Fruit fly (Drosophila melanogaster): ENCODE measurements around the gene RhoGAP68F.

Gene RhoGAP68F

DNA sequence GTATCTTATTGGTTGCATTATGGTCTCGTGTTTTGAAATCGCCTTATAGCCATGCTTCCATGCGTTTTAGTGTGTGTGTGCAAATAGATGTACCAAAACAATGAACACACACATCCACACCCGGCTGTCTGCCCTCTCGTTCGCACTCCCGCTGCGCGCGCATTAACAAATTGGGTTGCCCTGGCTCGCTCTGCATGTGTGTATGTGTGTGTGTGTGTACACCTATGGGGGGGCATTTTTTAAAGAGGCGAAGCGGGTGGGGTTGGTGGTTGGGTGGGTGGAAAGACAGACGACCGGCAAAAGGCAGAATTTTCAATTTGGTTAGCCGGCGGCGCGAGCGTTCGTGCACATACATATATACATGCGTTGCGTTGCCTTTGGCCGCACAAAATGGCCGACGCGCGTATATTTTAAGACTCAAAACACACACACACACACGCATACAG lies 14.5 kb upstream of the RhoGAP68F start (continued):
- TF ChIP-seq crp (GFP tag; optimal IDR thresholded peaks at IDR 0.05), result no peak
- TF ChIP-seq CG2199 (GFP tag; IDR thresholded peaks at IDR 0.05), result peak; percentile 80; the same call in 2 of the 3 replicates
- TF ChIP-seq CG10431 (GFP tag; optimal IDR thresholded peaks at IDR 0.05), result no peak
- TF ChIP-seq CG12219 (GFP tag; optimal IDR thresholded peaks at IDR 0.05), result peak; percentile 55
- peak; percentile 40 for TF ChIP-seq CG17829 (tag; optimal IDR thresholded peaks at IDR 0.05)
- no peak for TF ChIP-seq Tbp (GFP tag; optimal IDR thresholded peaks at IDR 0.05)
- TF ChIP-seq CG11695 (GFP tag; IDR thresholded peaks at IDR 0.05), result no peak
- TF ChIP-seq Dfd (GFP tag; optimal IDR thresholded peaks at IDR 0.05), result no peak
- TF ChIP-seq ind (GFP tag; optimal IDR thresholded peaks at IDR 0.05), result no peak
- no peak for TF ChIP-seq Six4 (GFP tag; optimal IDR thresholded peaks at IDR 0.05)
- no peak for TF ChIP-seq CG6813 (GFP tag; optimal IDR thresholded peaks at IDR 0.05)
- TF ChIP-seq Lpt (GFP tag; optimal IDR thresholded peaks at IDR 0.05), result no peak
- peak; percentile 53 for TF ChIP-seq CG14441 (GFP tag; IDR thresholded peaks at IDR 0.05)
- no peak for TF ChIP-seq CG10959 (GFP tag; IDR thresholded peaks at IDR 0.05)
- no peak for TF ChIP-seq lab (GFP tag; optimal IDR thresholded peaks at IDR 0.05)
- TF ChIP-seq ems (GFP tag; optimal IDR thresholded peaks at IDR 0.05), result no peak
- TF ChIP-seq CG10366 (GFP tag; IDR thresholded peaks at IDR 0.05), result no peak
- TF ChIP-seq Asciz (GFP tag; optimal IDR thresholded peaks at IDR 0.05), result no peak
- peak; percentile 7; the same call in 1 of the 2 replicates for TF ChIP-seq CG14014 (GFP tag; IDR thresholded peaks at IDR 0.05)
- peak; percentile 17 for TF ChIP-seq CG10979 (tag; optimal IDR thresholded peaks at IDR 0.05)
- TF ChIP-seq Usf (GFP tag; optimal IDR thresholded peaks at IDR 0.05), result no peak
- TF ChIP-seq sr (GFP tag; IDR thresholded peaks at IDR 0.05), result peak; percentile 92; the same call in 2 of the 3 replicates
- no peak for TF ChIP-seq oc (tag; optimal IDR thresholded peaks at IDR 0.05)
- TF ChIP-seq CG18476 (GFP tag; optimal IDR thresholded peaks at IDR 0.05), result no peak
- TF ChIP-seq Doc3 (GFP tag; IDR thresholded peaks at IDR 0.05; ENCODE audit: partially characterized antibody), result no peak
- TF ChIP-seq B-H1 (GFP tag; IDR thresholded peaks at IDR 0.05), result no peak
- peak; percentile 61 for TF ChIP-seq exex (tag; optimal IDR thresholded peaks at IDR 0.05)
- no peak for TF ChIP-seq CG9609 (GFP tag; optimal IDR thresholded peaks at IDR 0.05)
- no peak for TF ChIP-seq org-1 (GFP tag; optimal IDR thresholded peaks at IDR 0.05)
- TF ChIP-seq CG8359 (GFP tag; optimal IDR thresholded peaks at IDR 0.05; ENCODE audit: borderline replicate concordance), result no peak
- peak; percentile 2 to 4 for TF ChIP-seq bsh (GFP tag; optimal IDR thresholded peaks at IDR 0.05)
- TF ChIP-seq fru (optimal IDR thresholded peaks at IDR 0.05), result no peak
- peak; percentile 84 for TF ChIP-seq Med (GFP tag)
- TF ChIP-seq cg (GFP tag; optimal IDR thresholded peaks at IDR 0.05), result peak; percentile 100
- no peak for TF ChIP-seq CG31224 (GFP tag; IDR thresholded peaks at IDR 0.05)
- TF ChIP-seq CG32532 (GFP tag; IDR thresholded peaks at IDR 0.05), result no peak; the same call in 1 of the 2 replicates
- 0 out of 2 replicates have a peak, but pooled peaks have one; percentile 7 for TF ChIP-seq stc (GFP tag; IDR thresholded peaks at IDR 0.05)
- TF ChIP-seq Fer1 (GFP tag; optimal IDR thresholded peaks at IDR 0.05), result peak; percentile 63
- no peak for TF ChIP-seq Stat92E (GFP tag; optimal IDR thresholded peaks at IDR 0.05)
- no peak for TF ChIP-seq CG17359 (tag; optimal IDR thresholded peaks at IDR 0.05)
- peak; percentile 27; the same call in 1 of the 2 replicates for TF ChIP-seq Ptx1 (GFP tag; IDR thresholded peaks at IDR 0.05)
- TF ChIP-seq CG2129 (GFP tag; IDR thresholded peaks at IDR 0.05; ENCODE audit: partially characterized antibody), result no peak
- TF ChIP-seq CG6791 (GFP tag; IDR thresholded peaks at IDR 0.05; ENCODE audit: partially characterized antibody), result no peak
- no peak for TF ChIP-seq CG31388 (GFP tag; optimal IDR thresholded peaks at IDR 0.05)
- TF ChIP-seq pho (GFP tag; optimal IDR thresholded peaks at IDR 0.05), result no peak
- TF ChIP-seq CG8924 (tag; optimal IDR thresholded peaks at IDR 0.05), result peak; percentile 77
- no peak for TF ChIP-seq BEAF-32 (GFP tag; optimal IDR thresholded peaks at IDR 0.05)
- no peak for TF ChIP-seq br (optimal IDR thresholded peaks at IDR 0.05)
- no peak for TF ChIP-seq D19B (GFP tag; optimal IDR thresholded peaks at IDR 0.05)
- peak; percentile 20; the same call in 1 of the 2 replicates for TF ChIP-seq Drgx (GFP tag; IDR thresholded peaks at IDR 0.05)
- TF ChIP-seq CG8281 (tag; optimal IDR thresholded peaks at IDR 0.05), result no peak

All from whole organism, embryonic.